Worm (Caenorhabditis elegans) whole organism, L1 larva: Measurements from ENCODE around the gene C15C8.4.

Experiments used
- C04F5.9 ChIP-seq: sonication (generic microtip); optimal IDR thresholded peaks from 2 replicates; lab custom pipeline; 2016; ENCODE audit warnings: missing genetic modification characterization, missing compliant biosample characterization
- C16A3.4 ChIP-seq: fragments of 150-350 bp; optimal IDR thresholded peaks from 2 replicates; lab custom pipeline; 2014; ENCODE audit warnings: missing biosample characterization, missing genetic modification characterization
- Y116A8C.19 ChIP-seq: sonication (generic microtip); optimal IDR thresholded peaks from 2 replicates; lab custom pipeline; 2016; ENCODE audit warnings: missing compliant biosample characterization, missing genetic modification characterization, borderline replicate concordance
- aly-2 ChIP-seq: fragments of 150-350 bp; optimal IDR thresholded peaks from 2 replicates; lab custom pipeline; 2014; ENCODE audit warnings: missing biosample characterization, missing genetic modification characterization
- blmp-1 ChIP-seq: fragments of 150-350 bp; optimal IDR thresholded peaks from 2 replicates; lab custom pipeline; 2014; ENCODE audit warnings: missing biosample characterization, missing genetic modification characterization
- ceh-63 ChIP-seq: fragments of 200-800 bp; sonication (Bioruptor generic); optimal IDR thresholded peaks from 2 replicates; lab custom pipeline; 2018; ENCODE audit warnings: mild to moderate bottlenecking, missing genetic modification characterization, missing compliant biosample characterization
- ceh-8 ChIP-seq: fragments of 200-800 bp; sonication (Bioruptor generic); optimal IDR thresholded peaks from 2 replicates; lab custom pipeline; 2018; ENCODE audit warnings: mild to moderate bottlenecking, missing genetic modification characterization, moderate library complexity, missing compliant biosample characterization
- ces-1 ChIP-seq: fragments of 150-350 bp; optimal IDR thresholded peaks from 2 replicates; lab custom pipeline; 2014; ENCODE audit warnings: missing biosample characterization, missing genetic modification reagents, missing genetic modification characterization
- dpl-1 ChIP-seq, 3 experiments: fragments of 150-350 bp in 2 of 3; sonication (generic microtip) in 1 of 3; optimal IDR thresholded peaks; 2 replicates each; lab custom pipeline; 2014 to 2017; ENCODE audit warnings: missing biosample characterization in 3 of 3, missing genetic modification characterization in 3 of 3, missing genetic modification reagents in 3 of 3
- dsc-1 ChIP-seq: sonication (generic microtip); optimal IDR thresholded peaks from 2 replicates; lab custom pipeline; 2016; ENCODE audit warnings: mild to moderate bottlenecking, missing genetic modification characterization, missing compliant biosample characterization
- efl-1 ChIP-seq, 4 experiments: fragments of 150-350 bp; optimal IDR thresholded peaks in 3 of 4; peaks in 1 of 4; 1 replicate in 1 of 4; 2 replicates in 3 of 4; lab custom pipeline; 2014; ENCODE audit warnings: missing biosample characterization in 2 of 4, missing genetic modification characterization in 2 of 4, missing genetic modification reagents in 2 of 4
- fkh-10 ChIP-seq: sonication (generic microtip); optimal IDR thresholded peaks from 2 replicates; lab custom pipeline; 2017; ENCODE audit warnings: missing biosample characterization, missing genetic modification reagents, missing genetic modification characterization
- fkh-4 ChIP-seq: sonication (generic microtip); optimal IDR thresholded peaks from 2 replicates; lab custom pipeline; 2016; ENCODE audit warnings: missing compliant biosample characterization, missing genetic modification characterization, borderline replicate concordance
- fkh-8 ChIP-seq: sonication (generic microtip); optimal IDR thresholded peaks from 2 replicates; lab custom pipeline; 2016; ENCODE audit warnings: mild to moderate bottlenecking, missing genetic modification characterization, missing compliant biosample characterization
- fos-1 ChIP-seq: fragments of 150-350 bp; optimal IDR thresholded peaks from 2 replicates; lab custom pipeline; 2014; ENCODE audit warnings: missing biosample characterization, missing genetic modification characterization
- grh-1 ChIP-seq: fragments of 200-800 bp; sonication (Bioruptor generic); IDR thresholded peaks from 2 replicates; pipeline ENCODE4 v1.3.6; 2022; ENCODE audit warnings: missing genetic modification reagents, missing genetic modification characterization, missing compliant biosample characterization
- hlh-17 ChIP-seq: fragments of 200-800 bp; sonication (Bioruptor generic); optimal IDR thresholded peaks from 2 replicates; lab custom pipeline; 2018; ENCODE audit warnings: missing genetic modification characterization, mild to moderate bottlenecking, missing compliant biosample characterization, moderate library complexity, borderline replicate concordance
- hpl-2 ChIP-seq: fragments of 150-350 bp; optimal IDR thresholded peaks from 2 replicates; lab custom pipeline; 2014; ENCODE audit warnings: missing biosample characterization, missing genetic modification reagents, missing genetic modification characterization
- isw-1 ChIP-seq: fragments of 200-800 bp; sonication (Bioruptor generic); IDR thresholded peaks from 2 replicates; pipeline ENCODE4 v1.3.6; 2022; ENCODE audit warnings: missing genetic modification characterization, missing compliant biosample characterization
- lin-13 ChIP-seq: fragments of 150-350 bp; optimal IDR thresholded peaks from 2 replicates; lab custom pipeline; 2014; ENCODE audit warnings: missing biosample characterization, missing genetic modification reagents, missing genetic modification characterization
- lin-14 ChIP-seq: fragments of 200-800 bp; sonication (Bioruptor generic); optimal IDR thresholded peaks from 2 replicates; lab custom pipeline; 2018; ENCODE audit warnings: mild to moderate bottlenecking, missing genetic modification characterization, moderate library complexity, missing compliant biosample characterization
- lin-15B ChIP-seq: fragments of 150-350 bp; sonication (generic microtip); optimal IDR thresholded peaks from 3 replicates; lab custom pipeline; 2014; ENCODE audit warnings: missing biosample characterization, missing genetic modification characterization
- lin-35 ChIP-seq, 2 experiments: fragments of 150-350 bp; optimal IDR thresholded peaks; 2 replicates each; lab custom pipeline; 2014; ENCODE audit warnings: missing biosample characterization in 2 of 2, missing genetic modification characterization in 2 of 2, missing genetic modification reagents in 2 of 2
- lin-39 ChIP-seq: fragments of 150-350 bp; optimal IDR thresholded peaks from 2 replicates; lab custom pipeline; 2014; ENCODE audit warnings: missing biosample characterization, missing genetic modification reagents, missing genetic modification characterization
- mdl-1 ChIP-seq, 2 experiments: fragments of 150-350 bp; optimal IDR thresholded peaks; 2 replicates each; lab custom pipeline; 2014 to 2017; ENCODE audit warnings: missing biosample characterization in 2 of 2, missing genetic modification characterization in 2 of 2, inconsistent platforms in 1 of 2
- nhr-12 ChIP-seq: sonication (generic microtip); optimal IDR thresholded peaks from 2 replicates; lab custom pipeline; 2017; ENCODE audit warnings: missing biosample characterization, missing genetic modification characterization
- nhr-19 ChIP-seq: fragments of 200-800 bp; sonication (Bioruptor generic); conservative IDR thresholded peaks from 2 replicates; pipeline ENCODE4 v1.3.6; 2022; ENCODE audit warnings: missing genetic modification characterization, missing compliant biosample characterization
- nhr-28 ChIP-seq: fragments of 150-350 bp; optimal IDR thresholded peaks from 2 replicates; lab custom pipeline; 2014; ENCODE audit warnings: missing biosample characterization, missing genetic modification characterization
- nhr-47 ChIP-seq: sonication (generic microtip); optimal IDR thresholded peaks from 2 replicates; lab custom pipeline; 2016; ENCODE audit warnings: mild to moderate bottlenecking, missing genetic modification characterization, moderate library complexity, missing compliant biosample characterization
- nhr-71 ChIP-seq: sonication (generic microtip); optimal IDR thresholded peaks from 2 replicates; lab custom pipeline; 2016; ENCODE audit warnings: mild to moderate bottlenecking, missing genetic modification characterization, moderate library complexity, missing compliant biosample characterization
- nhr-76 ChIP-seq: sonication (generic microtip); optimal IDR thresholded peaks from 2 replicates; lab custom pipeline; 2017; ENCODE audit warnings: missing biosample characterization, missing genetic modification characterization
- nhr-84 ChIP-seq: sonication (generic microtip); optimal IDR thresholded peaks from 2 replicates; lab custom pipeline; 2017; ENCODE audit warnings: missing biosample characterization, missing genetic modification characterization
- nhr-90 ChIP-seq: sonication (generic microtip); optimal IDR thresholded peaks from 2 replicates; lab custom pipeline; 2016; ENCODE audit warnings: mild to moderate bottlenecking, missing genetic modification characterization, missing compliant biosample characterization; ENCODE audit not compliant: poor library complexity
- pax-3 ChIP-seq: fragments of 200-800 bp; sonication (Bioruptor generic); optimal IDR thresholded peaks from 2 replicates; lab custom pipeline; 2018; ENCODE audit warnings: mild to moderate bottlenecking, missing genetic modification characterization, moderate library complexity, missing compliant biosample characterization
- rnt-1 ChIP-seq: sonication (generic microtip); optimal IDR thresholded peaks from 2 replicates; lab custom pipeline; 2016; ENCODE audit warnings: mild to moderate bottlenecking, missing genetic modification characterization, moderate library complexity, missing compliant biosample characterization
- snpc-4 ChIP-seq: fragments of 150-350 bp; optimal IDR thresholded peaks from 2 replicates; lab custom pipeline; 2014; ENCODE audit warnings: missing biosample characterization, missing genetic modification characterization
- snu-23 ChIP-seq: sonication (generic microtip); optimal IDR thresholded peaks from 2 replicates; lab custom pipeline; 2016; ENCODE audit warnings: missing genetic modification characterization, missing compliant biosample characterization
- sptf-1 ChIP-seq: fragments of 150-350 bp; optimal IDR thresholded peaks from 2 replicates; lab custom pipeline; 2014; ENCODE audit warnings: missing biosample characterization, missing genetic modification characterization
- swsn-7 ChIP-seq: sonication (generic microtip); optimal IDR thresholded peaks from 2 replicates; lab custom pipeline; 2016; ENCODE audit warnings: missing genetic modification characterization, missing compliant biosample characterization
- unc-130 ChIP-seq: fragments of 150-350 bp; optimal IDR thresholded peaks from 2 replicates; lab custom pipeline; 2017; ENCODE audit warnings: missing biosample characterization, missing genetic modification characterization, inconsistent platforms
- unc-86 ChIP-seq: sonication (generic microtip); optimal IDR thresholded peaks from 2 replicates; lab custom pipeline; 2016; ENCODE audit warnings: missing genetic modification characterization, missing compliant biosample characterization
- ztf-4 ChIP-seq: fragments of 150-350 bp; optimal IDR thresholded peaks from 2 replicates; lab custom pipeline; 2014; ENCODE audit warnings: missing biosample characterization, missing genetic modification characterization

Gene C15C8.4

ce11 chrV:12788451-12788850 is 41.2 kb upstream of the C15C8.4 start, which contains the start of gene srbc-44:
Gene srbc-44 (minus strand): TSS chrV:12788551.
- no peak for TF ChIP-seq rnt-1 (tag; lab: Kevin White, UChicago)
- no peak for TF ChIP-seq nhr-12 (tag; lab: Kevin White, UChicago)
- no peak for TF ChIP-seq Y116A8C.19

DNA sequence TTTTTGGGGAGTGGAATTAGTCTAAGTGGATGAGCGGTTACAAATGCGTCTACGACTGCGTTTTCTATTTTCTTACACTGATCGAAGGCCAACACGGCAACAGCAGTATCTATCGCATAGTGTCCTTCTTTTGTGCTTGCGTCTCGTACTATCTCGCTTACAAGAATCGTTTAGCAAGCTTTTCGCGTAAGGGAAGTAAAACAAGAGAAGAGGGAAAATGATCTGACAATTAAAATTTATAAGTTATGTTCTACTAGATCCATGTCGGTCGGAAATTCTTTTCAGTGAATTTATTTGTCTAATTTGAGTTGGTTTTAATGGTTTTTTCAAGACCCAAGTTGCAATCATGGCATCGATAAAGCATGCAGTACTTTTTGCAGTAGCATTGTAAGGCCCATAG is 39.8 kb upstream of the C15C8.4 start, which contains the start of gene fkb-4:
Gene fkb-4 (minus strand): TSS at position 101 of the 400 bp plus-strand sequence.
- peak; percentile 35 for TF ChIP-seq blmp-1
- no peak for TF ChIP-seq unc-130 (tag; lab: Kevin White, UChicago)
- TF ChIP-seq grh-1 (GFP tag; lab: Robert Waterston, UW), result no peak
- no peak for TF ChIP-seq efl-1 (optimal IDR thresholded peaks at IDR 0.05; lab: Kevin White, UChicago)
- no peak for TF ChIP-seq efl-1 (GFP tag; optimal IDR thresholded peaks at IDR 0.05 in 1 of 2; lab: Kevin White, UChicago)

- TF ChIP-seq dsc-1 (tag; lab: Kevin White, UChicago) (peak; percentile 59), pax-3 (peak; percentile 68), nhr-90 (tag; lab: Kevin White, UChicago) (no peak)
- TF ChIP-seq, all 84 proteins: peak for 2
These were observed 39.1 kb upstream of the C15C8.4 start for ce11 chrV:12786340-12786739.

DNA sequence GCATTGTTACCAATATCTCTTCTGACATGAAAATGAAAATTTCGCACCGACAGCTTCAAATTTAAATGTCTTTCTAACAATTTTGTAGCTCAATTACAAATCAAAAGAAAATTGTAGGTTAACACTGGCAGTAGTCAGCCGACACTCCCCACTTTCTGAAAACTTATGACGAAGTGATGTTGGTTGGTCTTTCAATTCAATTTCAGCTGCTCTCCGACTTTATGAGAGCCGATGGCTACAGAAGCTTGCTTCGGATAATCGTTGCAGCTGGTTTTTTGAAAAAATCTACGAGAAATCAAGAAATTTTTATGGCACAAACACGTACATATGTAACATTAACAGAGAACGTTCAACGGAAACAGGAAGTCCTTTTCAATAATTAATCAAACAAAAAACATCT is 37.6 kb upstream of the C15C8.4 start, which contains the start of gene sre-20:
Gene sre-20 (minus strand): TSS at position 101 of the 400 bp plus-strand sequence.
- TF ChIP-seq rnt-1 (tag; lab: Kevin White, UChicago) (no peak), nhr-28 (no peak), pax-3 (peak; percentile 41), fkh-8 (tag; lab: Kevin White, UChicago) (peak; percentile 7)

DNA sequence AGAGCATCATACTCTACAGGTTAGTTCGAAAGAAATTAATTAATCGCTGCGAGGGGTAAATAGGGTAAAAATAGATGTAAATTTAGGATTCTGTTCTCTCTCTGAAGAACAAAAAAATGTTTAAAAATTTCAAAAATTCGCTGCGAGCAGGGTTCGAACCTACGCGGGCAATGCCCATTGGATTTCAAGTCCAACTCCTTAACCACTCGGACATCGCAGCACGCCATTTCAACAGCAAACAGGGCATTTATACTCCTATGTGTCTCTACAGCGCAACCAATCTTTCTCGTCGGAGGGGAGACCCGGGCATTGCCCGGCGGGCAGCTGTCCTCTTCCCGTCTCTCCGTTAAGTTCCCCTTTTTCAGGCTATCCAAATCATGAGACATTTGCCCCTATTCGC is 33.0 kb upstream of the C15C8.4 start:
- TF ChIP-seq nhr-90 (tag; lab: Kevin White, UChicago) (peak; percentile 42), ces-1 (GFP tag; lab: Kevin White, UChicago) (no peak), hlh-17 (no peak), aly-2 (peak; percentile 37), ceh-8 (GFP tag; lab: Kevin White, UChicago) (no peak), nhr-84 (no peak), lin-14 (GFP tag; lab: Kevin White, UChicago) (peak; percentile 38), nhr-76 (no peak), unc-130 (tag; lab: Kevin White, UChicago) (peak; percentile 12), hpl-2 (GFP tag; lab: Kevin White, UChicago) (no peak), efl-1 (optimal IDR thresholded peaks at IDR 0.05; lab: Kevin White, UChicago) (peak; percentile 35 to 51), efl-1 (GFP tag; optimal IDR thresholded peaks at IDR 0.05 in 1 of 2; lab: Kevin White, UChicago) (peak; percentile 41 to 93), C04F5.9 (tag; lab: Kevin White, UChicago) (no peak), mdl-1 (tag; optimal IDR thresholded peaks at IDR 0.05; lab: Kevin White, UChicago) (peak in 1 of 2 experiments; percentile 45), nhr-19 (GFP tag; lab: Robert Waterston, UW) (peak; percentile 54), pax-3 (peak; percentile 45), sptf-1 (no peak), C16A3.4 (peak; percentile 64), nhr-47 (tag; lab: Kevin White, UChicago) (peak; percentile 61), snpc-4 (tag; lab: Kevin White, UChicago) (no peak), lin-35 (GFP tag; optimal IDR thresholded peaks at IDR 0.05; lab: Kevin White, UChicago) (peak; percentile 20 to 66), grh-1 (GFP tag; lab: Robert Waterston, UW) (no peak), nhr-71 (peak; percentile 49), rnt-1 (tag; lab: Kevin White, UChicago) (peak; percentile 53), Y116A8C.19 (no peak), fkh-10 (no peak), isw-1 (GFP tag; lab: Robert Waterston, UW) (no peak), dpl-1 (GFP tag; optimal IDR thresholded peaks at IDR 0.05; lab: Kevin White, UChicago) (peak; percentile 3 to 44 (median 43)), ztf-4 (tag; lab: Kevin White, UChicago) (peak; percentile 3), fos-1 (tag; lab: Kevin White, UChicago) (no peak), dsc-1 (tag; lab: Kevin White, UChicago) (peak; percentile 30), unc-86 (tag; lab: Kevin White, UChicago) (no peak), lin-15B (tag; lab: Kevin White, UChicago) (no peak), ceh-63 (GFP tag; lab: Kevin White, UChicago) (no peak), fkh-4 (no peak), lin-39 (tag; lab: Kevin White, UChicago) (no peak), snu-23 (GFP tag; lab: Kevin White, UChicago) (peak; percentile 61), swsn-7 (tag; lab: Kevin White, UChicago) (peak; percentile 36), lin-13 (GFP tag; lab: Kevin White, UChicago) (no peak)
